Worm (Caenorhabditis elegans): ENCODE measurements around the gene F09F9.5.

DNA sequence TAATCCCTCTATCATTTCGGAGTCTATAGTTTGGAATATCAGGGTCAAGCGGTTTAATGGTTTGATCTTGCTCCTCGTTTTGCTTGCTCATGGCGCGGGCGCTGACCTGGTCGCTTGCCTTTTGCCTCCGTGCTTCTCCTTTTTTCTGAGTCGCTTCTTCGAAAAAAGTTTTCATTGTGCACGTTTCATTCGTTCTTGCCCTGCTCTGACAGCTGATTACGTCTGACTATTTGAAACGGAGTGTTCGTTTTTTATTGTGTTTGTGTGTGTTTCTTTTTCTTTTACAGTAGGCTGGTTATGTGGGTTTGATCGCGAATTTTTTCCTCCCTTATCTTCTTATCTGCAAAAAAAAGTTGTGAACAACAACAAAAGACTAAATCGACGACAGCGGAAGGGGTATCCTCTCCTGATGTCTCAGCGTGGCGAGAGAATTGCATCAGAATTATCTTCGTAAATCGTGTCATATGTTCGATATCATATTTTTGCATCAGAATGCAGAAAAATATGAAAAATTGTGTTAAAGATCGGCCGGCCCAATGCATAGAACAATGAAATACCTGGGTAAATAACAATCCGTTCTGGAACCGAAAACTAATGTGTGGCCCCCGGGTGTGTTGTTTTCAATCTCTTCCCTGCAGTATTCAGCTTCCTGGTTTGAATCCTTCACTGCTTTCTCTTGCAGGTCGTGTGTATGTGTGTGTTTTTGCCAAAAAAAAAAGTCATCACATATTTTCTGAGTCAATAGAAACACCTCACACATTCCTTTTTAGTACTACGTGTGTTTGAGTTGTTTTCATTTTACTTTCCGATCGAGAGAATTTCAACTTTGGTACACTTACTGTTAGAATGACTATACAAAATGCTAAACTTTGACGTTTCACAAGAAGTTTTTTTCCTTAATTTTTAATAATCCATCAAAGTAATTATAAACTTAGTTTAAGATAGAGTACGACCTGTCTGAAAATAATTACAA is 22.2 kb downstream of the F09F9.5 start, which contains the start of gene ZK470.4:
- TF ChIP-seq unc-62 (GFP tag; optimal IDR thresholded peaks at IDR 0.05) (no peak), lin-15B (tag; optimal IDR thresholded peaks at IDR 0.05) (no peak), elt-1 (tag; optimal IDR thresholded peaks at IDR 0.05) (no peak), mml-1 (tag; optimal IDR thresholded peaks at IDR 0.05) (no peak), ceh-9 (tag; optimal IDR thresholded peaks at IDR 0.05) (no peak), pqm-1 (tag; optimal IDR thresholded peaks at IDR 0.05) (no peak), aly-2 (tag; optimal IDR thresholded peaks at IDR 0.05) (no peak), lsy-12 (tag; optimal IDR thresholded peaks at IDR 0.05) (no peak), ama-1 (optimal IDR thresholded peaks at IDR 0.05) (peak; percentile 65), mdl-1 (tag; optimal IDR thresholded peaks at IDR 0.05) (no peak), nhr-77 (tag; optimal IDR thresholded peaks at IDR 0.05) (no peak)
